Worm (Caenorhabditis elegans) whole organism, dauer: ENCODE data around the gene nhr-251.

Experiments
- unc-62 ChIP-seq: sonication (generic microtip); optimal IDR thresholded peaks from 2 replicates; lab custom pipeline; 2017; ENCODE audit warnings: missing biosample characterization, missing genetic modification reagents, missing genetic modification characterization

Gene nhr-251

ce11 chrV:596923-597322, 3.4 kb upstream of the nhr-251 start:
- TF ChIP-seq unc-62 (GFP tag; lab: Kevin White, UChicago), result no peak

- TF ChIP-seq unc-62 (GFP tag; lab: Kevin White, UChicago), result no peak
These were observed 2.5 kb upstream of the nhr-251 start for ce11 chrV:597823-598222.

- TF ChIP-seq unc-62 (GFP tag; lab: Kevin White, UChicago), result no peak
These were observed 1.7 kb upstream of the nhr-251 start for ce11 chrV:598626-599025.

- TF ChIP-seq unc-62 (GFP tag; lab: Kevin White, UChicago), result no peak
These were observed 548 bp upstream of the nhr-251 start for ce11 chrV:599783-600182.

- TF ChIP-seq unc-62 (GFP tag; lab: Kevin White, UChicago), result no peak
These were observed 3.8 kb downstream of the nhr-251 start, which contains the start of gene srlf-37 for ce11 chrV:604105-604504. srlf-37 (minus strand) TSS chrV:604205.

- no peak for TF ChIP-seq unc-62 (GFP tag; lab: Kevin White, UChicago)
These were observed 8.5 kb downstream of the nhr-251 start, which contains the start of gene srw-109 for ce11 chrV:608844-609243. srw-109 (minus strand) TSS chrV:608944.

- no peak for TF ChIP-seq unc-62 (GFP tag; lab: Kevin White, UChicago)
These were observed 9.3 kb downstream of the nhr-251 start, which contains the start of gene srlf-36 for ce11 chrV:609671-610070. srlf-36 (minus strand) TSS chrV:609771.

- TF ChIP-seq unc-62 (GFP tag; lab: Kevin White, UChicago), result no peak
These were observed 9.9 kb downstream of the nhr-251 start, which contains the start of gene nhr-90 for ce11 chrV:610217-610616. nhr-90 (plus strand) TSS chrV:610512.

- TF ChIP-seq unc-62 (GFP tag; lab: Kevin White, UChicago), result no peak
These were observed 14.9 kb downstream of the nhr-251 start, which contains the start of gene F48G7.13 for ce11 chrV:615275-615674. F48G7.13 (plus strand) TSS chrV:615575.

ce11 chrV:617917-618316, 17.6 kb downstream of the nhr-251 start:
- TF ChIP-seq unc-62 (GFP tag; lab: Kevin White, UChicago), result no peak

- peak; percentile 31 for TF ChIP-seq unc-62 (GFP tag; lab: Kevin White, UChicago)
These were observed 18.7 kb downstream of the nhr-251 start, which contains the start of gene F48G7.4 for ce11 chrV:619054-619453. F48G7.4 (plus strand) TSS chrV:619453.

ce11 chrV:620987-621386, 20.7 kb downstream of the nhr-251 start:
- TF ChIP-seq unc-62 (GFP tag; lab: Kevin White, UChicago), result no peak

- no peak for TF ChIP-seq unc-62 (GFP tag; lab: Kevin White, UChicago)
These were observed 22.6 kb downstream of the nhr-251 start, which contains the start of gene F48G7.5 for ce11 chrV:622902-623301. F48G7.5 (minus strand) TSS chrV:622935.

- no peak for TF ChIP-seq unc-62 (GFP tag; lab: Kevin White, UChicago)
These were observed 24.6 kb downstream of the nhr-251 start, which contains the start of gene srt-17 for ce11 chrV:624922-625321. srt-17 (minus strand) TSS chrV:625022.

- TF ChIP-seq unc-62 (GFP tag; lab: Kevin White, UChicago), result no peak
These were observed 26.0 kb downstream of the nhr-251 start, which contains the start of gene F48G7.7 for ce11 chrV:626321-626720. F48G7.7 (minus strand) TSS chrV:626421.

ce11 chrV:627585-627984, 27.3 kb downstream of the nhr-251 start, which contains the start of gene F48G7.8:
F48G7.8 (minus strand) TSS chrV:627685.
- TF ChIP-seq unc-62 (GFP tag; lab: Kevin White, UChicago), result no peak

- TF ChIP-seq unc-62 (GFP tag; lab: Kevin White, UChicago), result no peak
These were observed 28.2 kb downstream of the nhr-251 start, which contains the start of gene F48G7.9 for ce11 chrV:628527-628926. F48G7.9 (minus strand) TSS chrV:628627.
